Worm (Caenorhabditis elegans) whole organism, L4 larva: ENCODE measurements around the gene set-4.

Experiments
- D1046.2 ChIP-seq: fragments of 200-800 bp; sonication (Bioruptor generic); IDR thresholded peaks from 2 replicates; pipeline ENCODE4 v1.3.6; 2022; ENCODE audit warnings: missing genetic modification characterization, missing compliant biosample characterization
- F10B5.3 ChIP-seq: sonication (generic microtip); optimal IDR thresholded peaks from 2 replicates; lab custom pipeline; 2016; ENCODE audit warnings: mild to moderate bottlenecking, missing genetic modification characterization, missing compliant biosample characterization
- T26A8.4 ChIP-seq: fragments of 200-800 bp; sonication (Bioruptor generic); IDR thresholded peaks from 2 replicates; pipeline ENCODE4 v1.3.6; 2022; ENCODE audit warnings: missing genetic modification characterization, missing compliant biosample characterization
- ZK337.2 ChIP-seq: fragments of 200-800 bp; sonication (Bioruptor generic); IDR thresholded peaks from 2 replicates; pipeline ENCODE4 v1.3.6; 2022; ENCODE audit warnings: missing genetic modification reagents, missing genetic modification characterization, missing compliant biosample characterization
- aha-1 ChIP-seq: fragments of 150-350 bp; peaks from one replicate; lab custom pipeline; 2014; ENCODE audit warnings: missing biosample characterization, missing genetic modification characterization
- aly-2 ChIP-seq: sonication (generic microtip); optimal IDR thresholded peaks from 2 replicates; lab custom pipeline; 2018; ENCODE audit warnings: missing biosample characterization, missing genetic modification characterization
- ceh-32 ChIP-seq: sonication (generic microtip); optimal IDR thresholded peaks from 2 replicates; lab custom pipeline; 2016; ENCODE audit warnings: mild to moderate bottlenecking, missing genetic modification characterization, missing compliant biosample characterization; ENCODE audit not compliant: poor library complexity
- ceh-62 ChIP-seq: sonication (generic microtip); optimal IDR thresholded peaks from 2 replicates; lab custom pipeline; 2017; ENCODE audit warnings: missing biosample characterization, missing genetic modification characterization
- ceh-82 ChIP-seq: sonication (generic microtip); optimal IDR thresholded peaks from 2 replicates; lab custom pipeline; 2017; ENCODE audit warnings: missing biosample characterization, missing genetic modification characterization
- ctbp-1 ChIP-seq: fragments of 200-800 bp; sonication (Bioruptor generic); IDR thresholded peaks from 2 replicates; pipeline ENCODE4 v1.3.6; 2022; ENCODE audit warnings: missing genetic modification reagents, missing genetic modification characterization, missing compliant biosample characterization
- daf-16 ChIP-seq, 3 experiments: sonication (generic microtip); optimal IDR thresholded peaks; 2 replicates each; lab custom pipeline; 2016 to 2017; ENCODE audit warnings: missing genetic modification characterization in 3 of 3, missing genetic modification reagents in 3 of 3, mild to moderate bottlenecking in 2 of 3, missing compliant biosample characterization in 2 of 3, missing biosample characterization in 1 of 3, moderate library complexity in 1 of 3
- dmd-6 ChIP-seq: fragments of 200-800 bp; sonication (Bioruptor generic); IDR thresholded peaks from 2 replicates; pipeline ENCODE4 v1.3.6; 2022; ENCODE audit warnings: missing genetic modification reagents, missing genetic modification characterization, missing compliant biosample characterization
- dve-1 ChIP-seq: sonication (generic microtip); optimal IDR thresholded peaks from 2 replicates; lab custom pipeline; 2017; ENCODE audit warnings: antibody characterized with exemption, mild to moderate bottlenecking, missing genetic modification characterization, missing compliant biosample characterization; ENCODE audit not compliant: insufficient read depth
- hlh-11 ChIP-seq: fragments of 200-800 bp; sonication (Bioruptor generic); optimal IDR thresholded peaks from 2 replicates; lab custom pipeline; 2018; ENCODE audit warnings: mild to moderate bottlenecking, missing genetic modification characterization, missing compliant biosample characterization
- hlh-30 ChIP-seq: sonication (generic microtip); optimal IDR thresholded peaks from 2 replicates; lab custom pipeline; 2017; ENCODE audit warnings: antibody characterized with exemption, mild to moderate bottlenecking, missing genetic modification characterization, missing compliant biosample characterization; ENCODE audit not compliant: insufficient read depth
- lin-1 ChIP-seq: fragments of 200-800 bp; sonication (Bioruptor generic); IDR thresholded peaks from 2 replicates; pipeline ENCODE4 v1.3.6; 2022; ENCODE audit warnings: missing genetic modification reagents, missing genetic modification characterization, missing compliant biosample characterization
- lin-13 ChIP-seq: fragments of 150-350 bp; optimal IDR thresholded peaks from 2 replicates; lab custom pipeline; 2014; ENCODE audit warnings: missing biosample characterization, missing genetic modification reagents, missing genetic modification characterization
- lsy-2 ChIP-seq, 2 experiments: fragments of 150-350 bp in 1 of 2; sonication (generic microtip) in 1 of 2; optimal IDR thresholded peaks; 2 replicates each; lab custom pipeline; 2014 to 2017; ENCODE audit warnings: missing biosample characterization in 2 of 2, missing genetic modification characterization in 2 of 2
- mxl-2 ChIP-seq: fragments of 200-800 bp; sonication (Bioruptor generic); conservative IDR thresholded peaks from 2 replicates; pipeline ENCODE4 v1.3.6; 2022; ENCODE audit warnings: missing genetic modification reagents, missing genetic modification characterization, missing compliant biosample characterization
- nhr-102 ChIP-seq: sonication (generic microtip); optimal IDR thresholded peaks from 2 replicates; lab custom pipeline; 2016; ENCODE audit warnings: mild to moderate bottlenecking, missing genetic modification characterization, moderate library complexity, missing compliant biosample characterization
- nhr-237 ChIP-seq: sonication (generic microtip); optimal IDR thresholded peaks from 2 replicates; lab custom pipeline; 2017; ENCODE audit warnings: missing biosample characterization, missing genetic modification characterization
- nhr-41 ChIP-seq: fragments of 200-800 bp; sonication (Bioruptor generic); IDR thresholded peaks from 2 replicates; pipeline ENCODE4 v1.3.6; 2022; ENCODE audit warnings: missing genetic modification reagents, missing genetic modification characterization, missing compliant biosample characterization
- nhr-42 ChIP-seq: fragments of 200-800 bp; sonication (Bioruptor generic); IDR thresholded peaks from 2 replicates; pipeline ENCODE4 v1.3.6; 2022; ENCODE audit warnings: missing genetic modification characterization, missing compliant biosample characterization
- nhr-6 ChIP-seq: fragments of 150-350 bp; optimal IDR thresholded peaks from 2 replicates; lab custom pipeline; 2014; ENCODE audit warnings: missing biosample characterization, missing genetic modification characterization
- nhr-76 ChIP-seq: fragments of 150-350 bp; optimal IDR thresholded peaks from 2 replicates; lab custom pipeline; 2014; ENCODE audit warnings: missing biosample characterization, missing genetic modification characterization
- nhr-77 ChIP-seq: fragments of 150-350 bp; optimal IDR thresholded peaks from 2 replicates; lab custom pipeline; 2014; ENCODE audit warnings: missing biosample characterization, missing genetic modification characterization
- php-3 ChIP-seq: fragments of 200-800 bp; sonication (Bioruptor generic); IDR thresholded peaks from 2 replicates; pipeline ENCODE4 v1.3.6; 2022; ENCODE audit warnings: missing genetic modification reagents, missing genetic modification characterization, missing compliant biosample characterization
- pqm-1 ChIP-seq: sonication (generic microtip); optimal IDR thresholded peaks from 2 replicates; lab custom pipeline; 2017; ENCODE audit warnings: missing biosample characterization, missing genetic modification characterization
- set-16 ChIP-seq: fragments of 200-800 bp; sonication (Bioruptor generic); IDR thresholded peaks from 2 replicates; pipeline ENCODE4 v1.3.6; 2022; ENCODE audit warnings: missing genetic modification reagents, missing genetic modification characterization, missing compliant biosample characterization
- skn-1 ChIP-seq: fragments of 150-350 bp; optimal IDR thresholded peaks from 2 replicates; lab custom pipeline; 2014; ENCODE audit warnings: missing biosample characterization, missing genetic modification characterization
- spr-3 ChIP-seq: fragments of 200-800 bp; sonication (Bioruptor generic); optimal IDR thresholded peaks from 2 replicates; lab custom pipeline; 2018; ENCODE audit warnings: mild to moderate bottlenecking, missing genetic modification characterization, missing compliant biosample characterization
- unc-130 ChIP-seq: sonication (generic microtip); optimal IDR thresholded peaks from 2 replicates; lab custom pipeline; 2016; ENCODE audit warnings: missing genetic modification reagents, missing genetic modification characterization, missing compliant biosample characterization
- unc-39 ChIP-seq: sonication (generic microtip); optimal IDR thresholded peaks from 2 replicates; lab custom pipeline; 2017; ENCODE audit warnings: missing biosample characterization, missing genetic modification characterization
- unc-62 ChIP-seq, 3 experiments: fragments of 150-350 bp in 1 of 3; sonication (generic microtip); optimal IDR thresholded peaks in 2 of 3; peaks in 1 of 3; 1 replicate in 1 of 3; 2 replicates in 2 of 3; lab custom pipeline; 2014 to 2017; ENCODE audit warnings: missing biosample characterization in 3 of 3, missing genetic modification characterization in 3 of 3, missing genetic modification reagents in 3 of 3, missing genotype in 1 of 3
- zip-11 ChIP-seq: fragments of 200-800 bp; sonication (Bioruptor generic); IDR thresholded peaks from 2 replicates; pipeline ENCODE4 v1.3.6; 2022; ENCODE audit warnings: missing genetic modification characterization, missing compliant biosample characterization
- ztf-11 ChIP-seq: fragments of 150-350 bp; optimal IDR thresholded peaks from 2 replicates; lab custom pipeline; 2014; ENCODE audit warnings: missing biosample characterization, missing genetic modification characterization

The set-4 gene

DNA sequence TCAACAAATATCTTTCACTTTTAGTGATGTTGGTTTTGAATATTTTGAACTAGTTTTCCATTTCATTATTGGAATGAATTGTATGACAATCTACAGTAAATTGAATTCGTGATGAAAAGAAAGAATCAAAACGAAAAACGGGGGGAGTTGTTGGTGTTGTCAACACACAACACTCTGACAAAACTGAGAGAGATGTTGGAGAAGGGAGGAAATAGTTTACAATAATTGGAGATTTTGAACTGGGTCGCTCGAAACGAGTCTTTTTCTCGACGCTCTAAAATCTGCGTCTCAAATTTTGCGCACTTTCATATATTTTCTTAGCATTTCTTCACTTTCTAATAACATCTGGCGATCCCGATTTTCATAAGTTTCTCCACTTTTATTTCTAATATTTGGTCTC is 12.8 kb upstream of the set-4 start, which contains the start of gene txt-18 (continued):
- TF ChIP-seq zip-11 (GFP tag; lab: Robert Waterston, UW) (no peak), nhr-6 (tag; lab: Kevin White, UChicago) (no peak), nhr-76 (tag; lab: Kevin White, UChicago) (no peak), ceh-32 (tag; lab: Kevin White, UChicago) (no peak), nhr-237 (tag; lab: Kevin White, UChicago) (no peak), hlh-11 (tag; lab: Kevin White, UChicago) (peak; percentile 5), unc-130 (GFP tag; lab: Kevin White, UChicago) (no peak), daf-16 (GFP tag; optimal IDR thresholded peaks at IDR 0.05; lab: Kevin White, UChicago) (no peak), daf-16 (tag; optimal IDR thresholded peaks at IDR 0.05; lab: Kevin White, UChicago) (no peak)

DNA sequence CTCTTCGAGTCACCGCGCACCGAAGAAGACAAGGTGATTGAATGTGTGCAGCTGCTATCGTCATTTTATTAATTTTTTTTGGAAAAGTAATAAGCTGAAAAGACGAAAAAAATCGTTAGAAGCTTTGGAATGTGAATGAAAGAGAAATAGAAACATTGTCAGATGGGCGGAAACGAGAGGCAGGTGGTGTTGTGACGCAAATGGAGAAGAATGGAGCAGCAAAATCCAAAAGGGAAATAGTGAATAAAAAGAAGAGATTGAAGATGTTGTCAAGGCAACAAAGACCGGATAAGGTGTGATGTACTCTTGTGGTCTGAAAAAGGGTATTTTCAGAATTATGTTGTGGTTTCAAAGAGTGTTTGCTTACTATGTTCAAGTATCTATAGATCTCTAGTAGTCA is 11.3 kb upstream of the set-4 start:
- peak in 1 of 2 experiments; percentile 23 for TF ChIP-seq unc-62 (GFP tag; optimal IDR thresholded peaks at IDR 0.05 in 1 of 2; lab: Kevin White, UChicago)
- no peak for TF ChIP-seq unc-62 (tag; optimal IDR thresholded peaks at IDR 0.05; lab: Kevin White, UChicago)
- no peak for TF ChIP-seq ztf-11 (tag; lab: Kevin White, UChicago)
- peak; percentile 75 for TF ChIP-seq aha-1 (tag; lab: Kevin White, UChicago)
- TF ChIP-seq D1046.2 (GFP tag; lab: Robert Waterston, UW), result no peak

- TF ChIP-seq lsy-2 (tag; optimal IDR thresholded peaks at IDR 0.05; lab: Kevin White, UChicago) (no peak), aha-1 (tag; lab: Kevin White, UChicago) (peak; percentile 96), ZK337.2 (GFP tag; lab: Robert Waterston, UW) (no peak), php-3 (no peak), lin-1 (GFP tag; lab: Robert Waterston, UW) (no peak), ceh-62 (tag; lab: Kevin White, UChicago) (no peak), nhr-42 (GFP tag; lab: Robert Waterston, UW) (no peak), unc-39 (tag; lab: Kevin White, UChicago) (no peak), hlh-30 (tag; lab: Kevin White, UChicago) (peak; percentile 63), unc-130 (GFP tag; lab: Kevin White, UChicago) (no peak), spr-3 (no peak), nhr-41 (GFP tag; lab: Robert Waterston, UW) (no peak), nhr-102 (tag; lab: Kevin White, UChicago) (no peak), lin-13 (GFP tag; lab: Kevin White, UChicago) (no peak), nhr-77 (tag; lab: Kevin White, UChicago) (no peak), D1046.2 (GFP tag; lab: Robert Waterston, UW) (no peak), skn-1 (tag; lab: Kevin White, UChicago) (no peak), F10B5.3 (tag; lab: Kevin White, UChicago) (no peak), hlh-11 (tag; lab: Kevin White, UChicago) (peak; percentile 19), mxl-2 (GFP tag; lab: Robert Waterston, UW) (no peak), dmd-6 (GFP tag; lab: Robert Waterston, UW) (no peak), ctbp-1 (GFP tag; lab: Robert Waterston, UW) (no peak)
These were observed 9.9 kb upstream of the set-4 start for ce11 chrII:6341076-6341475.

ce11 chrII:6339948-6340347 is 8.8 kb upstream of the set-4 start, which contains the start of gene C32D5.7:
TSS of gene C32D5.7 (minus strand) at chrII:6340048.
- TF ChIP-seq aly-2 (no peak), nhr-6 (tag; lab: Kevin White, UChicago) (no peak), ceh-82 (tag; lab: Kevin White, UChicago) (no peak), T26A8.4 (GFP tag; lab: Robert Waterston, UW) (no peak)

- TF ChIP-seq dve-1 (peak; percentile 33), lsy-2 (tag; optimal IDR thresholded peaks at IDR 0.05; lab: Kevin White, UChicago) (peak in 1 of 2 experiments; percentile 11), lin-1 (GFP tag; lab: Robert Waterston, UW) (no peak), pqm-1 (tag; lab: Kevin White, UChicago) (peak; percentile 51), daf-16 (GFP tag; optimal IDR thresholded peaks at IDR 0.05; lab: Kevin White, UChicago) (no peak), daf-16 (tag; optimal IDR thresholded peaks at IDR 0.05; lab: Kevin White, UChicago) (peak; percentile 59), set-16 (GFP tag; lab: Robert Waterston, UW) (no peak), aha-1 (tag; lab: Kevin White, UChicago) (peak; percentile 74)
These were observed 8.4 kb upstream of the set-4 start for ce11 chrII:6339511-6339910.
